Worm (Caenorhabditis elegans) whole organism, L1 larva: ENCODE measurements around the gene sym-3.
A peak's percentile ranks its signal among the peaks of the same experiment; 100 is the strongest.

Experiments used
- C16A3.4 ChIP-seq: fragments of 150-350 bp; optimal IDR thresholded peaks from 2 replicates; lab custom pipeline; 2014; ENCODE audit warnings: missing biosample characterization, missing genetic modification characterization
- C34B4.2 ChIP-seq: sonication (generic microtip); optimal IDR thresholded peaks from 2 replicates; lab custom pipeline; 2017; ENCODE audit warnings: mild to moderate bottlenecking, missing genetic modification characterization, missing compliant biosample characterization
- F16B12.6 ChIP-seq: fragments of 150-350 bp; optimal IDR thresholded peaks from 2 replicates; lab custom pipeline; 2014; ENCODE audit warnings: missing biosample characterization, missing genetic modification characterization
- Y116A8C.19 ChIP-seq: sonication (generic microtip); optimal IDR thresholded peaks from 2 replicates; lab custom pipeline; 2016; ENCODE audit warnings: missing compliant biosample characterization, missing genetic modification characterization, borderline replicate concordance
- alr-1 ChIP-seq: fragments of 200-800 bp; sonication (Bioruptor generic); optimal IDR thresholded peaks from 2 replicates; lab custom pipeline; 2018; ENCODE audit warnings: borderline replicate concordance, mild to moderate bottlenecking, missing genetic modification characterization, missing compliant biosample characterization
- ceh-63 ChIP-seq: fragments of 200-800 bp; sonication (Bioruptor generic); optimal IDR thresholded peaks from 2 replicates; lab custom pipeline; 2018; ENCODE audit warnings: mild to moderate bottlenecking, missing genetic modification characterization, missing compliant biosample characterization
- ceh-82 ChIP-seq, 3 experiments: fragments of 150-350 bp in 1 of 3; sonication (generic microtip) in 2 of 3; optimal IDR thresholded peaks; 2 replicates each; lab custom pipeline; 2014 to 2017; ENCODE audit warnings: missing biosample characterization in 3 of 3, missing genetic modification characterization in 3 of 3
- ceh-88 ChIP-seq: fragments of 200-800 bp; sonication (Bioruptor generic); IDR thresholded peaks from 2 replicates; pipeline ENCODE4 v1.3.6; 2022; ENCODE audit warnings: missing genetic modification characterization, missing compliant biosample characterization
- ceh-90 ChIP-seq: sonication (generic microtip); optimal IDR thresholded peaks from 2 replicates; lab custom pipeline; 2016; ENCODE audit warnings: missing genetic modification characterization, missing compliant biosample characterization
- efl-1 ChIP-seq, 4 experiments: fragments of 150-350 bp; optimal IDR thresholded peaks in 3 of 4; peaks in 1 of 4; 1 replicate in 1 of 4; 2 replicates in 3 of 4; lab custom pipeline; 2014; ENCODE audit warnings: missing biosample characterization in 2 of 4, missing genetic modification characterization in 2 of 4, missing genetic modification reagents in 2 of 4
- efl-3 ChIP-seq: fragments of 200-800 bp; sonication (Bioruptor generic); optimal IDR thresholded peaks from 2 replicates; lab custom pipeline; 2018; ENCODE audit warnings: mild to moderate bottlenecking, missing genetic modification characterization, missing compliant biosample characterization
- fkh-8 ChIP-seq: sonication (generic microtip); optimal IDR thresholded peaks from 2 replicates; lab custom pipeline; 2016; ENCODE audit warnings: mild to moderate bottlenecking, missing genetic modification characterization, missing compliant biosample characterization
- fos-1 ChIP-seq: fragments of 150-350 bp; optimal IDR thresholded peaks from 2 replicates; lab custom pipeline; 2014; ENCODE audit warnings: missing biosample characterization, missing genetic modification characterization
- hlh-4 ChIP-seq: sonication (generic microtip); optimal IDR thresholded peaks from 2 replicates; lab custom pipeline; 2016; ENCODE audit warnings: mild to moderate bottlenecking, missing genetic modification characterization, missing compliant biosample characterization
- hpl-2 ChIP-seq: fragments of 150-350 bp; optimal IDR thresholded peaks from 2 replicates; lab custom pipeline; 2014; ENCODE audit warnings: missing biosample characterization, missing genetic modification reagents, missing genetic modification characterization
- jun-1 ChIP-seq: fragments of 150-350 bp; optimal IDR thresholded peaks from 2 replicates; lab custom pipeline; 2014; ENCODE audit warnings: missing biosample characterization, missing genetic modification reagents, missing genetic modification characterization
- lin-13 ChIP-seq: fragments of 150-350 bp; optimal IDR thresholded peaks from 2 replicates; lab custom pipeline; 2014; ENCODE audit warnings: missing biosample characterization, missing genetic modification reagents, missing genetic modification characterization
- lin-15B ChIP-seq: fragments of 150-350 bp; sonication (generic microtip); optimal IDR thresholded peaks from 3 replicates; lab custom pipeline; 2014; ENCODE audit warnings: missing biosample characterization, missing genetic modification characterization
- lin-35 ChIP-seq, 2 experiments: fragments of 150-350 bp; optimal IDR thresholded peaks; 2 replicates each; lab custom pipeline; 2014; ENCODE audit warnings: missing biosample characterization in 2 of 2, missing genetic modification characterization in 2 of 2, missing genetic modification reagents in 2 of 2
- lin-39 ChIP-seq: fragments of 150-350 bp; optimal IDR thresholded peaks from 2 replicates; lab custom pipeline; 2014; ENCODE audit warnings: missing biosample characterization, missing genetic modification reagents, missing genetic modification characterization
- mab-9 ChIP-seq: fragments of 200-800 bp; sonication (Bioruptor generic); IDR thresholded peaks from 2 replicates; pipeline ENCODE4 v1.3.6; 2022; ENCODE audit warnings: missing genetic modification reagents, missing genetic modification characterization, missing compliant biosample characterization
- mef-2 ChIP-seq: fragments of 150-350 bp; optimal IDR thresholded peaks from 2 replicates; lab custom pipeline; 2014; ENCODE audit warnings: missing biosample characterization, missing genetic modification characterization
- mep-1 ChIP-seq: fragments of 150-350 bp; optimal IDR thresholded peaks from 2 replicates; lab custom pipeline; 2014; ENCODE audit warnings: missing biosample characterization, missing genetic modification characterization
- nhr-11 ChIP-seq: fragments of 150-350 bp; optimal IDR thresholded peaks from 2 replicates; lab custom pipeline; 2014; ENCODE audit warnings: missing biosample characterization, missing genetic modification characterization
- nhr-12 ChIP-seq: sonication (generic microtip); optimal IDR thresholded peaks from 2 replicates; lab custom pipeline; 2017; ENCODE audit warnings: missing biosample characterization, missing genetic modification characterization
- nhr-19 ChIP-seq: fragments of 200-800 bp; sonication (Bioruptor generic); conservative IDR thresholded peaks from 2 replicates; pipeline ENCODE4 v1.3.6; 2022; ENCODE audit warnings: missing genetic modification characterization, missing compliant biosample characterization
- nhr-76 ChIP-seq: sonication (generic microtip); optimal IDR thresholded peaks from 2 replicates; lab custom pipeline; 2017; ENCODE audit warnings: missing biosample characterization, missing genetic modification characterization
- nhr-77 ChIP-seq: fragments of 150-350 bp; optimal IDR thresholded peaks from 2 replicates; lab custom pipeline; 2014; ENCODE audit warnings: missing biosample characterization, missing genetic modification characterization
- nhr-85 ChIP-seq: sonication (generic microtip); peaks from one replicate; lab custom pipeline; 2016; ENCODE audit warnings: missing genetic modification characterization, inconsistent platforms, missing compliant biosample characterization
- nhr-90 ChIP-seq: sonication (generic microtip); optimal IDR thresholded peaks from 2 replicates; lab custom pipeline; 2016; ENCODE audit warnings: mild to moderate bottlenecking, missing genetic modification characterization, missing compliant biosample characterization; ENCODE audit not compliant: poor library complexity
- pag-3 ChIP-seq: sonication (generic microtip); optimal IDR thresholded peaks from 2 replicates; lab custom pipeline; 2017; ENCODE audit warnings: missing genetic modification characterization, mild to moderate bottlenecking, missing compliant biosample characterization, antibody characterized with exemption, borderline replicate concordance; ENCODE audit not compliant: insufficient read depth
- pax-3 ChIP-seq: fragments of 200-800 bp; sonication (Bioruptor generic); optimal IDR thresholded peaks from 2 replicates; lab custom pipeline; 2018; ENCODE audit warnings: mild to moderate bottlenecking, missing genetic modification characterization, moderate library complexity, missing compliant biosample characterization
- pqm-1 ChIP-seq: sonication (generic microtip); optimal IDR thresholded peaks from 3 replicates; lab custom pipeline; 2017; ENCODE audit warnings: missing biosample characterization, missing genetic modification characterization
- rnt-1 ChIP-seq: sonication (generic microtip); optimal IDR thresholded peaks from 2 replicates; lab custom pipeline; 2016; ENCODE audit warnings: mild to moderate bottlenecking, missing genetic modification characterization, moderate library complexity, missing compliant biosample characterization
- snpc-4 ChIP-seq: fragments of 150-350 bp; optimal IDR thresholded peaks from 2 replicates; lab custom pipeline; 2014; ENCODE audit warnings: missing biosample characterization, missing genetic modification characterization
- snu-23 ChIP-seq: sonication (generic microtip); optimal IDR thresholded peaks from 2 replicates; lab custom pipeline; 2016; ENCODE audit warnings: missing genetic modification characterization, missing compliant biosample characterization
- sox-4 ChIP-seq: sonication (generic microtip); optimal IDR thresholded peaks from 2 replicates; lab custom pipeline; 2016; ENCODE audit warnings: missing genetic modification characterization, missing compliant biosample characterization
- tbx-2 ChIP-seq: sonication (generic microtip); optimal IDR thresholded peaks from 2 replicates; lab custom pipeline; 2016; ENCODE audit warnings: missing genetic modification characterization, missing compliant biosample characterization
- unc-30 ChIP-seq: sonication (generic microtip); optimal IDR thresholded peaks from 2 replicates; lab custom pipeline; 2017; ENCODE audit warnings: missing biosample characterization, missing genetic modification characterization
- unc-86 ChIP-seq: sonication (generic microtip); optimal IDR thresholded peaks from 2 replicates; lab custom pipeline; 2016; ENCODE audit warnings: missing genetic modification characterization, missing compliant biosample characterization
- xbp-1 ChIP-seq: sonication (generic microtip); optimal IDR thresholded peaks from 2 replicates; lab custom pipeline; 2016; ENCODE audit warnings: missing genetic modification characterization, missing compliant biosample characterization
- zag-1 ChIP-seq: fragments of 150-350 bp; optimal IDR thresholded peaks from 2 replicates; lab custom pipeline; 2014; ENCODE audit warnings: missing biosample characterization, missing genetic modification characterization
- zip-4 ChIP-seq: fragments of 200-800 bp; sonication (Bioruptor generic); optimal IDR thresholded peaks from 2 replicates; lab custom pipeline; 2018; ENCODE audit warnings: mild to moderate bottlenecking, missing genetic modification characterization, moderate library complexity, missing compliant biosample characterization
- ztf-11 ChIP-seq, 2 experiments: sonication (generic microtip); optimal IDR thresholded peaks; 2 replicates each; lab custom pipeline; 2016 to 2017; ENCODE audit warnings: missing genetic modification characterization in 2 of 2, missing biosample characterization in 1 of 2, missing compliant biosample characterization in 1 of 2
- ztf-4 ChIP-seq: fragments of 150-350 bp; optimal IDR thresholded peaks from 2 replicates; lab custom pipeline; 2014; ENCODE audit warnings: missing biosample characterization, missing genetic modification characterization

Gene sym-3

ce11 chrX:5764739-5765138, 8.8 kb upstream of the sym-3 start (continued):
- TF ChIP-seq efl-3 (GFP tag; lab: Kevin White, UChicago) (no peak), mep-1 (tag; lab: Kevin White, UChicago) (peak; percentile 49), lin-35 (GFP tag; optimal IDR thresholded peaks at IDR 0.05; lab: Kevin White, UChicago) (no peak)

- TF ChIP-seq fkh-8 (tag; lab: Kevin White, UChicago) (peak; percentile 7), pax-3 (no peak)
Observed at ce11 chrX:5770648-5771047, 2.9 kb upstream of the sym-3 start, which contains the start of gene C54H2.4. C54H2.4 (minus strand) TSS chrX:5770748.

- TF ChIP-seq nhr-85 (tag; lab: Kevin White, UChicago) (no peak), lin-13 (GFP tag; lab: Kevin White, UChicago) (no peak), ceh-63 (GFP tag; lab: Kevin White, UChicago) (peak; percentile 70), jun-1 (peak; percentile 19)
Observed at ce11 chrX:5772538-5773154, 925 bp upstream of the sym-3 start.

ce11 chrX:5775804-5776252, 2.3 kb downstream of the sym-3 start:
- peak; percentile 63 for TF ChIP-seq tbx-2 (tag; lab: Kevin White, UChicago)
- TF ChIP-seq nhr-11 (tag; lab: Kevin White, UChicago), result no peak
- TF ChIP-seq snu-23, result peak; percentile 74
- peak in 2 of 3 experiments; percentile 8 to 86 for TF ChIP-seq ceh-82 (tag; optimal IDR thresholded peaks at IDR 0.05; lab: Kevin White, UChicago)
- TF ChIP-seq ceh-63 (GFP tag; lab: Kevin White, UChicago), result no peak
- no peak for TF ChIP-seq zip-4 (GFP tag; lab: Kevin White, UChicago)
- no peak for TF ChIP-seq nhr-90 (tag; lab: Kevin White, UChicago)
- peak; percentile 39 for TF ChIP-seq fos-1 (tag; lab: Kevin White, UChicago)
- no peak for TF ChIP-seq pag-3 (tag; lab: Kevin White, UChicago)
- no peak for TF ChIP-seq zag-1
- peak; percentile 4 for TF ChIP-seq ztf-4 (tag; lab: Kevin White, UChicago)
- peak; percentile 43 for TF ChIP-seq nhr-77
- 0 out of 2 replicates have a peak, but pooled peaks have one; percentile 27 for TF ChIP-seq nhr-19 (GFP tag; lab: Robert Waterston, UW)
- no peak for TF ChIP-seq efl-3 (GFP tag; lab: Kevin White, UChicago)
- TF ChIP-seq sox-4 (tag; lab: Kevin White, UChicago), result no peak
- TF ChIP-seq snpc-4 (tag; lab: Kevin White, UChicago), result peak; percentile 5
- peak in 1 of 2 experiments; percentile 9 for TF ChIP-seq ztf-11 (tag; optimal IDR thresholded peaks at IDR 0.05; lab: Kevin White, UChicago)
- TF ChIP-seq unc-86 (tag; lab: Kevin White, UChicago), result peak; percentile 49
- TF ChIP-seq pax-3, result no peak
- peak; percentile 74 for TF ChIP-seq rnt-1 (tag; lab: Kevin White, UChicago)
- no peak for TF ChIP-seq F16B12.6 (tag; lab: Kevin White, UChicago)
- TF ChIP-seq fkh-8 (tag; lab: Kevin White, UChicago), result peak; percentile 85
- peak; percentile 48 for TF ChIP-seq lin-39
- no peak for TF ChIP-seq mab-9
- TF ChIP-seq hlh-4, result no peak
- no peak for TF ChIP-seq C34B4.2 (tag; lab: Kevin White, UChicago)
- no peak for TF ChIP-seq ceh-88 (GFP tag; lab: Robert Waterston, UW)
- peak; percentile 60 for TF ChIP-seq C16A3.4 (tag; lab: Kevin White, UChicago)
- TF ChIP-seq nhr-76 (tag; lab: Kevin White, UChicago), result no peak
- TF ChIP-seq pqm-1 (tag; lab: Kevin White, UChicago), result no peak
- no peak for TF ChIP-seq hpl-2 (GFP tag; lab: Kevin White, UChicago)
- TF ChIP-seq mef-2, result peak; percentile 28
- peak; percentile 51 to 56 for TF ChIP-seq efl-1 (optimal IDR thresholded peaks at IDR 0.05; lab: Kevin White, UChicago)
- peak; percentile 45 to 93 for TF ChIP-seq efl-1 (GFP tag; optimal IDR thresholded peaks at IDR 0.05 in 1 of 2; lab: Kevin White, UChicago)
- TF ChIP-seq lin-13 (GFP tag; lab: Kevin White, UChicago), result peak; percentile 62
- no peak for TF ChIP-seq ceh-90 (tag; lab: Kevin White, UChicago)
- no peak for TF ChIP-seq lin-15B (tag; lab: Kevin White, UChicago)
- TF ChIP-seq Y116A8C.19 (tag; lab: Kevin White, UChicago), result no peak
- no peak for TF ChIP-seq alr-1
- TF ChIP-seq xbp-1, result peak; percentile 79
- TF ChIP-seq unc-30 (tag; lab: Kevin White, UChicago), result no peak
- TF ChIP-seq nhr-12, result no peak
